Worm (Caenorhabditis elegans): ENCODE data around the gene F20D6.6.

DNA sequence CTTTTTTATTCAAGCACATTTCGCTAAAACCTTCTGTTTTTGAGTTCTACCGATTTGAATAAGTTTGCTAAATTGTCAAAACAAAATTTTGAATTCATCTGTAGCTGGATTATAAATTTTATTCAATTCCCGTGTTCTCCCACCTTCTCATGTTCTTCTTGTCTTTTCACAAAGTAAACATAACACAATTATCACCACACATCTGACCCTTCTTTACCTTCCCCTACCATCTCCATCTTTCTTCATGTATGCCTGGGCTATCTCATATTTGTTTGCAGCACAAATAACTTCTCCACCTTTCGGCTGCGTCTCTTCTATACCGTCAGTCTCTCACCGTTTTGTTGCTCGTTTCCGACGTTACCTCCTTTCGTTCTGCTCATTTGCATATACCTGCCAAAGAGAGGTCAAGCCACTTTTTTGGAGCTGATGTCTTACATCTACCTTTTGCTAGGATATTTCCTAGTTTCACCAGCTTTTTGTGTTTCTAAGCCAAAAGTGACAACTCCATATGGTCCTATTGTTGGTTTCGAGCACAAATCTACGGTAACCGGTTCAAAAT is 43.4 kb downstream of the F20D6.6 start, which contains the start of gene cest-17:
- TF ChIP-seq grh-1 (GFP tag; IDR thresholded peaks at IDR 0.05) (no peak), pag-3 (tag; optimal IDR thresholded peaks at IDR 0.05; ENCODE audit: borderline replicate concordance, insufficient read depth) (no peak), pqm-1 (tag; optimal IDR thresholded peaks at IDR 0.05) (no peak), nhr-77 (tag; optimal IDR thresholded peaks at IDR 0.05) (no peak), unc-62 (GFP tag; optimal IDR thresholded peaks at IDR 0.05) (no peak), egl-13 (tag; optimal IDR thresholded peaks at IDR 0.05) (no peak), mdl-1 (tag; optimal IDR thresholded peaks at IDR 0.05) (no peak), fkh-10 (GFP tag; optimal IDR thresholded peaks at IDR 0.05) (no peak), C04F5.9 (tag; optimal IDR thresholded peaks at IDR 0.05) (no peak), pax-3 (tag; optimal IDR thresholded peaks at IDR 0.05) (no peak), blmp-1 (tag; optimal IDR thresholded peaks at IDR 0.05) (no peak), zag-1 (tag; optimal IDR thresholded peaks at IDR 0.05) (no peak)

Measured in whole organism, L1 larva.